Fruit fly (Drosophila melanogaster) whole organism, embryonic: ENCODE measurements around the gene feo.

Experiments used
- ATbp ChIP-seq: fragments of 200-800 bp; sonication (Bioruptor generic); optimal IDR thresholded peaks from 2 replicates; lab custom pipeline; 2017; ENCODE audit warnings: missing biosample characterization, mild to moderate bottlenecking, missing genetic modification characterization, missing genetic modification reagents
- Adf1 ChIP-seq: fragments of 200-800 bp; sonication (Bioruptor generic); IDR thresholded peaks from 2 replicates; pipeline ENCODE4 v1.3.6; 2022; ENCODE audit warnings: missing biosample characterization, missing genetic modification characterization
- Awh ChIP-seq: fragments of 200-800 bp; sonication (Bioruptor generic); IDR thresholded peaks from 2 replicates; pipeline ENCODE4, ENCODE4 v1.3.6; 2022; ENCODE audit warnings: missing biosample characterization, missing genetic modification characterization
- Bdp1 ChIP-seq: fragments of 200-800 bp; sonication (Bioruptor generic); optimal IDR thresholded peaks from 3 replicates; lab custom pipeline; 2016; ENCODE audit warnings: missing biosample characterization, missing genetic modification characterization
- CG10209 ChIP-seq: fragments of 200-800 bp; sonication (Bioruptor generic); optimal IDR thresholded peaks from 3 replicates; lab custom pipeline; 2017; ENCODE audit warnings: missing biosample characterization, mild to moderate bottlenecking, missing genetic modification characterization, missing genetic modification reagents
- CG10366 ChIP-seq: fragments of 200-800 bp; sonication (Bioruptor generic); IDR thresholded peaks from 2 replicates; pipeline ENCODE4 v1.3.6; 2022; ENCODE audit warnings: missing biosample characterization, missing genetic modification characterization
- CG13894 ChIP-seq: fragments of 200-800 bp; sonication (Bioruptor generic); optimal IDR thresholded peaks from 3 replicates; lab custom pipeline; 2018; ENCODE audit warnings: missing biosample characterization, mild to moderate bottlenecking, missing genetic modification characterization, moderate library complexity
- CG14965 ChIP-seq: fragments of 200-800 bp; sonication (Bioruptor generic); optimal IDR thresholded peaks from 2 replicates; lab custom pipeline; 2016; ENCODE audit warnings: missing biosample characterization, missing genetic modification characterization, borderline replicate concordance
- CG15011 ChIP-seq: fragments of 200-800 bp; sonication (Bioruptor generic); optimal IDR thresholded peaks from 3 replicates; lab custom pipeline; 2018; ENCODE audit warnings: missing biosample characterization, mild to moderate bottlenecking, missing genetic modification characterization
- CG15696 ChIP-seq: fragments of 200-800 bp; sonication (Bioruptor generic); optimal IDR thresholded peaks from 2 replicates; lab custom pipeline; 2019; ENCODE audit warnings: missing biosample characterization, mild to moderate bottlenecking, missing genetic modification characterization, moderate library complexity
- CG1602 ChIP-seq: fragments of 200-800 bp; sonication (Bioruptor generic); optimal IDR thresholded peaks from 3 replicates; lab custom pipeline; 2016; ENCODE audit warnings: missing biosample characterization, missing genetic modification characterization
- CG1647 ChIP-seq: fragments of 200-800 bp; sonication (Bioruptor generic); optimal IDR thresholded peaks from 3 replicates; lab custom pipeline; 2016; ENCODE audit warnings: missing biosample characterization, missing genetic modification characterization
- CG17328 ChIP-seq: fragments of 200-800 bp; sonication (Bioruptor generic); IDR thresholded peaks from 2 replicates; pipeline ENCODE4 v1.3.6; 2022; ENCODE audit warnings: missing biosample characterization, missing genetic modification characterization
- CG17385 ChIP-seq: fragments of 200-800 bp; sonication (Bioruptor generic); optimal IDR thresholded peaks from 3 replicates; lab custom pipeline; 2018; ENCODE audit warnings: missing biosample characterization, mild to moderate bottlenecking, missing genetic modification characterization
- CG18476 ChIP-seq: fragments of 200-800 bp; sonication (Bioruptor generic); optimal IDR thresholded peaks from 2 replicates; lab custom pipeline; 2016; ENCODE audit warnings: missing biosample characterization, mild to moderate bottlenecking, missing genetic modification characterization
- CG2678 ChIP-seq: fragments of 200-800 bp; sonication (Bioruptor generic); optimal IDR thresholded peaks from 3 replicates; lab custom pipeline; 2019; ENCODE audit warnings: missing biosample characterization, mild to moderate bottlenecking, missing genetic modification characterization, moderate library complexity
- CG30431 ChIP-seq: fragments of 200-800 bp; sonication (Bioruptor generic); optimal IDR thresholded peaks from 2 replicates; lab custom pipeline; 2017; ENCODE audit warnings: missing biosample characterization, missing genetic modification characterization
- CG3163 ChIP-seq: fragments of 200-800 bp; sonication (Bioruptor generic); optimal IDR thresholded peaks from 3 replicates; lab custom pipeline; 2016; ENCODE audit warnings: missing biosample characterization, missing genetic modification characterization
- CG32772 ChIP-seq: fragments of 200-800 bp; sonication (Bioruptor generic); IDR thresholded peaks from 2 replicates; pipeline ENCODE4 v1.3.6; 2022; ENCODE audit warnings: missing biosample characterization, missing genetic modification characterization
- CG4360 ChIP-seq: fragments of 200-800 bp; sonication (Bioruptor generic); IDR thresholded peaks from 2 replicates; pipeline ENCODE4 v1.3.6; 2022; ENCODE audit warnings: missing biosample characterization, missing genetic modification characterization
- CG4424 ChIP-seq: fragments of 200-800 bp; sonication (Bioruptor generic); optimal IDR thresholded peaks from 3 replicates; lab custom pipeline; 2016; ENCODE audit warnings: missing biosample characterization, missing genetic modification characterization
- CG4730 ChIP-seq: fragments of 200-800 bp; sonication (Bioruptor generic); IDR thresholded peaks from 2 replicates; pipeline ENCODE4 v1.3.6; 2022; ENCODE audit warnings: missing biosample characterization, missing genetic modification characterization
- CG6854 ChIP-seq: fragments of 200-800 bp; sonication (Bioruptor generic); optimal IDR thresholded peaks from 3 replicates; lab custom pipeline; 2017; ENCODE audit warnings: missing biosample characterization, mild to moderate bottlenecking, missing genetic modification characterization
- CG7745 ChIP-seq: fragments of 200-800 bp; sonication (Bioruptor generic); optimal IDR thresholded peaks from 2 replicates; lab custom pipeline; 2018; ENCODE audit warnings: missing biosample characterization, mild to moderate bottlenecking, missing genetic modification characterization, moderate library complexity
- CG7928 ChIP-seq: fragments of 200-800 bp; sonication (Bioruptor generic); optimal IDR thresholded peaks from 2 replicates; lab custom pipeline; 2017; ENCODE audit warnings: missing biosample characterization, mild to moderate bottlenecking, missing genetic modification characterization
- CG9727 ChIP-seq: fragments of 200-800 bp; sonication (Bioruptor generic); optimal IDR thresholded peaks from 3 replicates; lab custom pipeline; 2017; ENCODE audit warnings: missing biosample characterization, mild to moderate bottlenecking, missing genetic modification characterization
- Chrac-16 ChIP-seq: fragments of 200-800 bp; sonication (Bioruptor generic); optimal IDR thresholded peaks from 3 replicates; lab custom pipeline; 2016; ENCODE audit warnings: missing biosample characterization, missing genetic modification characterization
- CoRest ChIP-seq: fragments of 200-800 bp; sonication (Bioruptor generic); optimal IDR thresholded peaks from 3 replicates; lab custom pipeline; 2018; ENCODE audit warnings: missing biosample characterization, mild to moderate bottlenecking, missing genetic modification characterization, moderate library complexity
- CrebB ChIP-seq: fragments of 200-800 bp; sonication (Bioruptor generic); optimal IDR thresholded peaks from 3 replicates; lab custom pipeline; 2018; ENCODE audit warnings: missing biosample characterization, mild to moderate bottlenecking, missing genetic modification characterization
- Dbx ChIP-seq: fragments of 200-800 bp; sonication (Bioruptor generic); IDR thresholded peaks from 3 replicates; pipeline ENCODE4 v1.3.6; 2022; ENCODE audit warnings: missing biosample characterization, missing genetic modification characterization
- E2f1 ChIP-seq: fragments of 200-800 bp; sonication (Bioruptor generic); IDR thresholded peaks from 2 replicates; pipeline ENCODE4 v1.3.6; 2022; ENCODE audit warnings: missing biosample characterization, missing genetic modification characterization
- Fer3 ChIP-seq: fragments of 200-800 bp; sonication (Bioruptor generic); optimal IDR thresholded peaks from 2 replicates; lab custom pipeline; 2018; ENCODE audit warnings: missing biosample characterization, mild to moderate bottlenecking, missing genetic modification characterization, moderate library complexity
- GATAe ChIP-seq: fragments of 200-800 bp; sonication (Bioruptor generic); conservative IDR thresholded peaks from 2 replicates; pipeline ENCODE4 v1.3.6; 2022; ENCODE audit warnings: missing biosample characterization, missing genetic modification characterization
- Hmx ChIP-seq: fragments of 200-800 bp; sonication (Bioruptor generic); optimal IDR thresholded peaks from 2 replicates; lab custom pipeline; 2016; ENCODE audit warnings: missing biosample characterization, missing genetic modification characterization
- Mrtf ChIP-seq: fragments of 200-800 bp; sonication (Bioruptor generic); IDR thresholded peaks from 3 replicates; pipeline ENCODE4 v1.3.6; 2022; ENCODE audit warnings: missing biosample characterization, missing genetic modification characterization
- Sry-δ ChIP-seq: fragments of 200-800 bp; sonication (Bioruptor generic); optimal IDR thresholded peaks from 2 replicates; lab custom pipeline; 2016; ENCODE audit warnings: missing biosample characterization, missing genetic modification characterization
- ase ChIP-seq: fragments of 200-800 bp; sonication (Bioruptor generic); IDR thresholded peaks from 3 replicates; pipeline ENCODE4 v1.3.6; 2022; ENCODE audit warnings: missing biosample characterization, missing genetic modification characterization
- cato ChIP-seq: fragments of 200-800 bp; sonication (Bioruptor generic); optimal IDR thresholded peaks from 2 replicates; lab custom pipeline; 2016; ENCODE audit warnings: missing biosample characterization, missing genetic modification characterization, borderline replicate concordance
- crol ChIP-seq: fragments of 200-800 bp; sonication (Bioruptor generic); IDR thresholded peaks from 2 replicates; pipeline ENCODE4 v1.3.6; 2022; ENCODE audit warnings: missing biosample characterization, missing genetic modification characterization
- dan ChIP-seq: fragments of 200-800 bp; sonication (Bioruptor generic); IDR thresholded peaks from 2 replicates; pipeline ENCODE4 v1.3.6; 2022; ENCODE audit warnings: missing biosample characterization, missing genetic modification characterization
- exex ChIP-seq: fragments of 200-800 bp; sonication (Bioruptor generic); optimal IDR thresholded peaks from 4 replicates; lab custom pipeline; 2018; ENCODE audit warnings: missing biosample characterization, mild to moderate bottlenecking, missing genetic modification characterization, moderate library complexity
- grn ChIP-seq: fragments of 200-800 bp; sonication (Bioruptor generic); optimal IDR thresholded peaks from 3 replicates; lab custom pipeline; 2017; ENCODE audit warnings: missing biosample characterization, missing genetic modification characterization
- ham ChIP-seq: fragments of 200-800 bp; sonication (Bioruptor generic); IDR thresholded peaks from 2 replicates; pipeline ENCODE4 v1.3.6; 2022; ENCODE audit warnings: missing biosample characterization, missing genetic modification characterization
- jigr1 ChIP-seq: fragments of 200-800 bp; sonication (Bioruptor generic); IDR thresholded peaks from 3 replicates; pipeline ENCODE4 v1.3.6; 2022; ENCODE audit warnings: missing biosample characterization, missing genetic modification characterization
- nau ChIP-seq: fragments of 200-800 bp; sonication (Bioruptor generic); optimal IDR thresholded peaks from 3 replicates; lab custom pipeline; 2017; ENCODE audit warnings: missing biosample characterization, mild to moderate bottlenecking, missing genetic modification characterization, missing genetic modification reagents
- odd ChIP-seq: fragments of 200-800 bp; sonication (Bioruptor generic); optimal IDR thresholded peaks from 2 replicates; lab custom pipeline; 2017; ENCODE audit warnings: missing biosample characterization, mild to moderate bottlenecking, missing genetic modification characterization
- rib ChIP-seq: fragments of 200-800 bp; sonication (Bioruptor generic); IDR thresholded peaks from 2 replicates; pipeline ENCODE4 v1.3.6; 2022; ENCODE audit warnings: missing biosample characterization, missing genetic modification characterization
- sqz ChIP-seq: fragments of 200-800 bp; sonication (Bioruptor generic); optimal IDR thresholded peaks from 3 replicates; lab custom pipeline; 2018; ENCODE audit warnings: missing biosample characterization, mild to moderate bottlenecking, missing genetic modification characterization
- ttk ChIP-seq: fragments of 200-800 bp; sonication (Bioruptor generic); IDR thresholded peaks from 2 replicates; pipeline ENCODE4 v2.1.2; 2022; ENCODE audit warnings: missing biosample characterization, missing genetic modification characterization
- unc-4 ChIP-seq: fragments of 200-800 bp; sonication (Bioruptor generic); IDR thresholded peaks from 2 replicates; pipeline ENCODE4 v1.3.6; 2022; ENCODE audit warnings: missing biosample characterization, missing genetic modification characterization; ENCODE audit not compliant: partially characterized antibody
- wdn ChIP-seq: fragments of 200-800 bp; sonication (Bioruptor generic); IDR thresholded peaks from 2 replicates; pipeline ENCODE4 v1.3.6; 2022; ENCODE audit warnings: missing biosample characterization, missing genetic modification characterization
- wek ChIP-seq: fragments of 200-800 bp; sonication (Bioruptor generic); optimal IDR thresholded peaks from 3 replicates; lab custom pipeline; 2018; ENCODE audit warnings: missing biosample characterization, mild to moderate bottlenecking, missing genetic modification characterization, moderate library complexity

feo gene

DNA sequence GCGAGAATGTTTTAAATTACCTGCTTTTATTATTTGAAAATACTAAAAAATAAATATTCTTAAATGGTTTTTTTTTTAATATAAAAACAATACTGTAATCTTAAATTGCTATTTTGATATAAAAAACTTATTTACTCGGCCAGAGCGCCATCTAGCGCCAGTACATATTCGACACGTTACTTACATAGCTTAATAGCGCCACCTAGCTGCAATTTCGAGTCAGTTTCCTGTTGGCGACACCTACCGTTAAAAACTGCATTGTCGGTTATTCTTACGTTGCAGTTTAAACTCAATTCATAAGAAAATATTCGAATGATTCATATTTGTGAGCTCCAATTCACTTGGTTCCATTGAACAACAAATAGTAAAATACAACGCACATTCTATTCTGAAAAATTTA lies 22.3 kb downstream of the feo start (continued):
- peak; percentile 57 for TF ChIP-seq CG10209 (GFP tag; lab: Kevin White, UChicago)
- TF ChIP-seq E2f1 (GFP tag; lab: Robert Waterston, UW), result peak; percentile 64
- TF ChIP-seq CG4360 (GFP tag; lab: Robert Waterston, UW), result no peak
- peak; percentile 61 for TF ChIP-seq Fer3 (tag; lab: Kevin White, UChicago)
- TF ChIP-seq CoRest (tag; lab: Kevin White, UChicago), result peak; percentile 66
- peak; percentile 61 for TF ChIP-seq CG1602 (GFP tag; lab: Kevin White, UChicago)
- TF ChIP-seq dan (GFP tag; lab: Robert Waterston, UW), result no peak
- TF ChIP-seq unc-4, result no peak
- no peak for TF ChIP-seq CrebB (tag; lab: Kevin White, UChicago)
- TF ChIP-seq ham (GFP tag; lab: Robert Waterston, UW), result no peak
- no peak for TF ChIP-seq Awh (GFP tag; lab: Robert Waterston, UW)
- no peak for TF ChIP-seq GATAe (GFP tag; lab: Robert Waterston, UW)
- peak; percentile 67 for TF ChIP-seq CG4424 (GFP tag; lab: Kevin White, UChicago)
- TF ChIP-seq Hmx, result no peak
- peak; percentile 66; the same call in 2 of the 3 replicates for TF ChIP-seq Mrtf (GFP tag; lab: Robert Waterston, UW)
- peak; percentile 14 for TF ChIP-seq Sry-δ (GFP tag; lab: Kevin White, UChicago)
- TF ChIP-seq sqz, result peak; percentile 59
- TF ChIP-seq CG6854 (GFP tag; lab: Kevin White, UChicago), result no peak
- peak; percentile 81 for TF ChIP-seq CG15696 (tag; lab: Kevin White, UChicago)
- no peak for TF ChIP-seq ttk
- TF ChIP-seq CG32772 (GFP tag; lab: Robert Waterston, UW), result peak; percentile 51
- TF ChIP-seq CG2678, result no peak
- TF ChIP-seq CG3163 (GFP tag; lab: Kevin White, UChicago), result peak; percentile 14
- TF ChIP-seq CG15011 (GFP tag; lab: Kevin White, UChicago), result no peak
- peak; percentile 77 for TF ChIP-seq Chrac-16 (GFP tag; lab: Kevin White, UChicago)
- TF ChIP-seq cato (GFP tag; lab: Kevin White, UChicago), result peak; percentile 18
- TF ChIP-seq CG9727 (GFP tag; lab: Kevin White, UChicago), result peak; percentile 19
- TF ChIP-seq CG14965, result no peak
- TF ChIP-seq odd (GFP tag; lab: Kevin White, UChicago), result no peak
- TF ChIP-seq crol, result no peak
- peak; percentile 77; the same call in 2 of the 3 replicates for TF ChIP-seq ase (GFP tag; lab: Robert Waterston, UW)
- TF ChIP-seq Bdp1 (GFP tag; lab: Kevin White, UChicago), result peak; percentile 6
- no peak for TF ChIP-seq exex (tag; lab: Kevin White, UChicago)
- peak; percentile 35 for TF ChIP-seq CG30431 (GFP tag; lab: Kevin White, UChicago)
- no peak for TF ChIP-seq Adf1 (GFP tag; lab: Robert Waterston, UW)
- no peak for TF ChIP-seq nau (GFP tag; lab: Kevin White, UChicago)
- peak; percentile 54 for TF ChIP-seq CG1647 (GFP tag; lab: Kevin White, UChicago)
- TF ChIP-seq CG17385 (GFP tag; lab: Kevin White, UChicago), result peak; percentile 33
- peak; percentile 34 for TF ChIP-seq CG18476 (GFP tag; lab: Kevin White, UChicago)
- TF ChIP-seq wek, result no peak
- TF ChIP-seq CG4730 (GFP tag; lab: Robert Waterston, UW), result peak; percentile 36; the same call in 1 of the 2 replicates
- TF ChIP-seq CG17328 (GFP tag; lab: Robert Waterston, UW), result peak; percentile 48; the same call in 1 of the 2 replicates
- no peak for TF ChIP-seq CG7745 (tag; lab: Kevin White, UChicago)
- peak; percentile 35 for TF ChIP-seq CG13894 (tag; lab: Kevin White, UChicago)
- TF ChIP-seq jigr1 (GFP tag; lab: Robert Waterston, UW), result no peak
- TF ChIP-seq ATbp (GFP tag; lab: Kevin White, UChicago), result peak; percentile 6
- no peak for TF ChIP-seq wdn (GFP tag; lab: Robert Waterston, UW)
- no peak for TF ChIP-seq rib (GFP tag; lab: Robert Waterston, UW)
- no peak for TF ChIP-seq grn (GFP tag; lab: Kevin White, UChicago)
- TF ChIP-seq CG10366 (GFP tag; lab: Robert Waterston, UW), result peak; percentile 55
- TF ChIP-seq CG7928 (GFP tag; lab: Kevin White, UChicago), result no peak
- TF ChIP-seq Dbx (GFP tag; lab: Robert Waterston, UW), result peak; percentile 74
